Fruit fly (Drosophila melanogaster) whole organism, prepupa: ENCODE data around the gene Eip75B.

Source experiments
- Blimp-1 ChIP-seq: fragments of 200-800 bp; sonication (Bioruptor generic); optimal IDR thresholded peaks from 3 replicates; lab custom pipeline; 2017; ENCODE audit warnings: missing biosample characterization, missing genetic modification characterization, mild to moderate bottlenecking, moderate library complexity, missing genetic modification reagents
- CG10669 ChIP-seq: fragments of 200-800 bp; sonication (Bioruptor generic); optimal IDR thresholded peaks from 3 replicates; lab custom pipeline; 2018; ENCODE audit warnings: missing biosample characterization, mild to moderate bottlenecking, missing genetic modification characterization, moderate library complexity
- CG11294 ChIP-seq: fragments of 200-800 bp; sonication (Bioruptor generic); IDR thresholded peaks from 2 replicates; pipeline ENCODE4 v1.3.6; 2022; ENCODE audit warnings: missing biosample characterization, missing genetic modification characterization
- CG11762 ChIP-seq: fragments of 200-800 bp; sonication (Bioruptor generic); optimal IDR thresholded peaks from 3 replicates; lab custom pipeline; 2016; ENCODE audit warnings: missing biosample characterization, missing genetic modification characterization; ENCODE audit not compliant: insufficient read depth
- CG11902 ChIP-seq: fragments of 200-800 bp; sonication (Bioruptor generic); optimal IDR thresholded peaks from 3 replicates; lab custom pipeline; 2016; ENCODE audit warnings: missing biosample characterization, missing genetic modification characterization
- CG15336 ChIP-seq: fragments of 200-800 bp; sonication (Bioruptor generic); IDR thresholded peaks from 2 replicates; pipeline ENCODE4 v1.3.6; 2022; ENCODE audit warnings: missing biosample characterization, missing genetic modification characterization
- CG16779 ChIP-seq: fragments of 200-800 bp; sonication (Bioruptor generic); optimal IDR thresholded peaks from 3 replicates; lab custom pipeline; 2017; ENCODE audit warnings: missing biosample characterization, mild to moderate bottlenecking, missing genetic modification characterization
- CG3032 ChIP-seq: fragments of 200-800 bp; optimal IDR thresholded peaks from 2 replicates; lab custom pipeline; 2019; ENCODE audit warnings: missing biosample characterization, mild to moderate bottlenecking, missing genetic modification characterization, moderate library complexity
- CG31627 ChIP-seq: fragments of 200-800 bp; sonication (Bioruptor generic); optimal IDR thresholded peaks from 3 replicates; lab custom pipeline; 2016; ENCODE audit warnings: missing biosample characterization, missing genetic modification characterization
- CG32006 ChIP-seq: fragments of 200-800 bp; sonication (Bioruptor generic); optimal IDR thresholded peaks from 3 replicates; lab custom pipeline; 2017; ENCODE audit warnings: missing biosample characterization, mild to moderate bottlenecking, missing genetic modification characterization
- CG34406 ChIP-seq: fragments of 200-800 bp; sonication (Bioruptor generic); optimal IDR thresholded peaks from 3 replicates; lab custom pipeline; 2016; ENCODE audit warnings: missing biosample characterization, missing genetic modification characterization
- CG3919 ChIP-seq: fragments of 200-800 bp; sonication (Bioruptor generic); optimal IDR thresholded peaks from 3 replicates; lab custom pipeline; 2016; ENCODE audit warnings: missing biosample characterization, missing genetic modification characterization
- CG4318 ChIP-seq: fragments of 200-800 bp; sonication (Bioruptor generic); optimal IDR thresholded peaks from 3 replicates; lab custom pipeline; 2017; ENCODE audit warnings: missing biosample characterization, mild to moderate bottlenecking, missing genetic modification characterization
- CG6163 ChIP-seq: fragments of 200-800 bp; sonication (Bioruptor generic); IDR thresholded peaks from 3 replicates; pipeline ENCODE4 v1.3.6; 2022; ENCODE audit warnings: missing biosample characterization, missing genetic modification characterization
- CG6276 ChIP-seq: fragments of 200-800 bp; sonication (Bioruptor generic); optimal IDR thresholded peaks from 2 replicates; lab custom pipeline; 2017; ENCODE audit warnings: missing biosample characterization, mild to moderate bottlenecking, missing genetic modification characterization
- CG6792 ChIP-seq: fragments of 200-800 bp; sonication (Bioruptor generic); optimal IDR thresholded peaks from 3 replicates; lab custom pipeline; 2016; ENCODE audit warnings: missing biosample characterization, missing genetic modification characterization
- CG6854 ChIP-seq: fragments of 200-800 bp; sonication (Bioruptor generic); optimal IDR thresholded peaks from 2 replicates; lab custom pipeline; 2017; ENCODE audit warnings: missing biosample characterization, mild to moderate bottlenecking, missing genetic modification characterization
- CG8119 ChIP-seq: fragments of 200-800 bp; sonication (Bioruptor generic); IDR thresholded peaks from 3 replicates; pipeline ENCODE4 v1.3.6; 2022; ENCODE audit warnings: missing biosample characterization, missing genetic modification characterization
- CG8319 ChIP-seq: fragments of 200-800 bp; sonication (Bioruptor generic); optimal IDR thresholded peaks from 3 replicates; lab custom pipeline; 2016; ENCODE audit warnings: missing biosample characterization, missing genetic modification characterization
- CG8632 ChIP-seq: fragments of 200-800 bp; sonication (Bioruptor generic); optimal IDR thresholded peaks from 3 replicates; lab custom pipeline; 2016; ENCODE audit warnings: missing biosample characterization, missing genetic modification characterization
- CG9139 ChIP-seq: fragments of 200-800 bp; sonication (Bioruptor generic); optimal IDR thresholded peaks from 3 replicates; lab custom pipeline; 2017; ENCODE audit warnings: missing biosample characterization, mild to moderate bottlenecking, missing genetic modification characterization
- Eip78C ChIP-seq: fragments of 200-800 bp; sonication (Bioruptor generic); peaks from one replicate; lab custom pipeline; 2016; ENCODE audit warnings: missing biosample characterization, missing genetic modification characterization
- Eip93F ChIP-seq: fragments of 200-800 bp; sonication (Bioruptor generic); optimal IDR thresholded peaks from 2 replicates; lab custom pipeline; 2016; ENCODE audit warnings: missing biosample characterization, mild to moderate bottlenecking, missing genetic modification characterization
- Ets21C ChIP-seq: fragments of 200-800 bp; sonication (Bioruptor generic); optimal IDR thresholded peaks from 3 replicates; lab custom pipeline; 2016; ENCODE audit warnings: missing biosample characterization, missing genetic modification characterization
- Gug ChIP-seq: fragments of 200-800 bp; sonication (Bioruptor generic); IDR thresholded peaks from 2 replicates; pipeline ENCODE4 v1.3.6; 2022; ENCODE audit warnings: missing biosample characterization, missing genetic modification characterization
- Hr4 ChIP-seq: fragments of 200-800 bp; sonication (Bioruptor generic); optimal IDR thresholded peaks from 3 replicates; lab custom pipeline; 2016; ENCODE audit warnings: missing biosample characterization, missing genetic modification characterization
- Lpt ChIP-seq: fragments of 200-800 bp; sonication (Bioruptor generic); optimal IDR thresholded peaks from 3 replicates; lab custom pipeline; 2016; ENCODE audit warnings: missing biosample characterization, missing genetic modification characterization
- Met ChIP-seq: fragments of 200-800 bp; sonication (Bioruptor generic); optimal IDR thresholded peaks from 3 replicates; lab custom pipeline; 2016; ENCODE audit warnings: missing biosample characterization, missing genetic modification characterization
- OdsH ChIP-seq: fragments of 200-800 bp; sonication (Bioruptor generic); optimal IDR thresholded peaks from 3 replicates; lab custom pipeline; 2016; ENCODE audit warnings: missing biosample characterization, missing genetic modification characterization
- Sox14 ChIP-seq: fragments of 200-800 bp; sonication (Bioruptor generic); optimal IDR thresholded peaks from 3 replicates; lab custom pipeline; 2016; ENCODE audit warnings: missing biosample characterization, missing genetic modification characterization
- acj6 ChIP-seq: fragments of 200-800 bp; sonication (Bioruptor generic); optimal IDR thresholded peaks from 3 replicates; lab custom pipeline; 2016; ENCODE audit warnings: missing biosample characterization, missing genetic modification characterization
- cyc ChIP-seq: fragments of 200-800 bp; sonication (Bioruptor generic); optimal IDR thresholded peaks from 3 replicates; lab custom pipeline; 2016; ENCODE audit warnings: missing biosample characterization, missing genetic modification characterization
- dac ChIP-seq: fragments of 200-800 bp; sonication (Bioruptor generic); optimal IDR thresholded peaks from 2 replicates; lab custom pipeline; 2017; ENCODE audit warnings: missing biosample characterization, mild to moderate bottlenecking, missing genetic modification characterization
- dsx ChIP-seq: fragments of 200-800 bp; optimal IDR thresholded peaks from 3 replicates; lab custom pipeline; 2019; ENCODE audit warnings: missing biosample characterization, mild to moderate bottlenecking, missing genetic modification characterization, moderate library complexity; ENCODE audit not compliant: poor library complexity, severe bottlenecking
- eg ChIP-seq: fragments of 200-800 bp; sonication (Bioruptor generic); IDR thresholded peaks from 3 replicates; pipeline ENCODE4 v1.3.6; 2022; ENCODE audit warnings: missing biosample characterization, missing genetic modification characterization
- esn ChIP-seq: fragments of 200-800 bp; sonication (Bioruptor generic); optimal IDR thresholded peaks from 2 replicates; lab custom pipeline; 2016; ENCODE audit warnings: missing biosample characterization, mild to moderate bottlenecking, missing genetic modification characterization, moderate library complexity
- fd59A ChIP-seq: fragments of 200-800 bp; sonication (Bioruptor generic); optimal IDR thresholded peaks from 2 replicates; lab custom pipeline; 2017; ENCODE audit warnings: missing biosample characterization, mild to moderate bottlenecking, missing genetic modification characterization, missing genetic modification reagents
- fd85E ChIP-seq: fragments of 200-800 bp; sonication (Bioruptor generic); optimal IDR thresholded peaks from 3 replicates; lab custom pipeline; 2016; ENCODE audit warnings: missing biosample characterization, missing genetic modification characterization
- lz ChIP-seq: fragments of 200-800 bp; sonication (Bioruptor generic); optimal IDR thresholded peaks from 3 replicates; lab custom pipeline; 2016; ENCODE audit warnings: missing biosample characterization, missing genetic modification characterization
- pdm3 ChIP-seq: fragments of 200-800 bp; sonication (Bioruptor generic); optimal IDR thresholded peaks from 3 replicates; lab custom pipeline; 2016; ENCODE audit warnings: missing biosample characterization, missing genetic modification characterization
- salr ChIP-seq, 2 experiments: fragments of 200-800 bp; sonication (Bioruptor generic); optimal IDR thresholded peaks; 3 replicates each; lab custom pipeline; 2016 to 2018; ENCODE audit warnings: missing biosample characterization in 2 of 2, missing genetic modification characterization in 2 of 2, mild to moderate bottlenecking in 1 of 2
- spab ChIP-seq: fragments of 200-800 bp; sonication (Bioruptor generic); optimal IDR thresholded peaks from 2 replicates; lab custom pipeline; 2017; ENCODE audit warnings: missing biosample characterization, mild to moderate bottlenecking, missing genetic modification characterization, missing genetic modification reagents
- ss ChIP-seq, 2 experiments: fragments of 200-800 bp; sonication (Bioruptor generic); optimal IDR thresholded peaks; 2 replicates in 1 of 2; 3 replicates in 1 of 2; lab custom pipeline; 2017 to 2018; ENCODE audit warnings: mild to moderate bottlenecking in 2 of 2, missing biosample characterization in 2 of 2, missing genetic modification characterization in 2 of 2, moderate library complexity in 1 of 2
- vri ChIP-seq: fragments of 200-800 bp; sonication (Bioruptor generic); optimal IDR thresholded peaks from 3 replicates; lab custom pipeline; 2016; ENCODE audit warnings: missing biosample characterization, mild to moderate bottlenecking, missing genetic modification characterization

Eip75B gene

dm6 chr3L:17988155-17988877 is 76.2 kb downstream of the Eip75B start (continued):
- TF ChIP-seq Met (GFP tag; lab: Kevin White, UChicago) (peak; percentile 60), fd59A (no peak), CG6792 (peak; percentile 21), CG3919 (GFP tag; lab: Kevin White, UChicago) (peak; percentile 68), Sox14 (GFP tag; lab: Kevin White, UChicago) (peak; percentile 51), ss (GFP tag; optimal IDR thresholded peaks at IDR 0.05; lab: Kevin White, UChicago) (no peak), fd85E (GFP tag; lab: Kevin White, UChicago) (no peak), esn (GFP tag; lab: Kevin White, UChicago) (peak; percentile 67)

- TF ChIP-seq CG6163 = 0 out of 3 replicates have a peak, but pooled peaks have one; percentile 26
- peak; percentile 51 for TF ChIP-seq Eip78C
- no peak for TF ChIP-seq CG11762
- no peak for TF ChIP-seq Ets21C (GFP tag; lab: Kevin White, UChicago)
- no peak for TF ChIP-seq CG31627 (GFP tag; lab: Kevin White, UChicago)
- no peak for TF ChIP-seq Eip93F
- peak; percentile 53; the same call in 2 of the 3 replicates for TF ChIP-seq CG8119 (GFP tag; lab: Robert Waterston, UW)
- 0 out of 3 replicates have a peak, but pooled peaks have one; percentile 22 for TF ChIP-seq eg
- peak; percentile 5 for TF ChIP-seq CG32006 (GFP tag; lab: Kevin White, UChicago)
- peak; percentile 33 for TF ChIP-seq CG3919 (GFP tag; lab: Kevin White, UChicago)
- peak; percentile 26 for TF ChIP-seq CG6276 (GFP tag; lab: Kevin White, UChicago)
- peak; percentile 86 for TF ChIP-seq Lpt (GFP tag; lab: Kevin White, UChicago)
- peak; percentile 21; the same call in 1 of the 2 replicates for TF ChIP-seq Gug (GFP tag; lab: Robert Waterston, UW)
- TF ChIP-seq salr (GFP tag; optimal IDR thresholded peaks at IDR 0.05; lab: Kevin White, UChicago) = no peak
- TF ChIP-seq, all 60 proteins: peak for 9
Observed at dm6 chr3L:17986411-17986826, 78.1 kb downstream of the Eip75B start.

dm6 chr3L:17985110-17985509 is 79.4 kb downstream of the Eip75B start:
- TF ChIP-seq eg (peak; percentile 60; the same call in 2 of the 3 replicates), CG6854 (GFP tag; lab: Kevin White, UChicago) (peak; percentile 73), salr (GFP tag; optimal IDR thresholded peaks at IDR 0.05; lab: Kevin White, UChicago) (no peak), OdsH (GFP tag; lab: Kevin White, UChicago) (no peak), CG11902 (GFP tag; lab: Kevin White, UChicago) (no peak), CG16779 (tag; lab: Kevin White, UChicago) (no peak), acj6 (no peak), CG3919 (GFP tag; lab: Kevin White, UChicago) (no peak), CG8632 (GFP tag; lab: Kevin White, UChicago) (no peak), Hr4 (no peak), spab (GFP tag; lab: Kevin White, UChicago) (no peak), CG34406 (GFP tag; lab: Kevin White, UChicago) (no peak), CG32006 (GFP tag; lab: Kevin White, UChicago) (no peak), CG10669 (no peak), CG15336 (GFP tag; lab: Robert Waterston, UW) (peak; percentile 51; the same call in 1 of the 2 replicates), lz (GFP tag; lab: Kevin White, UChicago) (no peak), CG3032 (tag; lab: Kevin White, UChicago) (no peak), CG4318 (GFP tag; lab: Kevin White, UChicago) (no peak), Blimp-1 (GFP tag; lab: Kevin White, UChicago) (peak; percentile 16), dac (GFP tag; lab: Kevin White, UChicago) (no peak), CG6163 (peak; percentile 38; the same call in 1 of the 3 replicates), fd59A (no peak), CG6276 (GFP tag; lab: Kevin White, UChicago) (peak; percentile 57), CG11294 (no peak), esn (GFP tag; lab: Kevin White, UChicago) (no peak), cyc (GFP tag; lab: Kevin White, UChicago) (no peak), CG11762 (no peak), pdm3 (GFP tag; lab: Kevin White, UChicago) (peak; percentile 3), CG8119 (GFP tag; lab: Robert Waterston, UW) (peak; percentile 48; the same call in 2 of the 3 replicates), vri (GFP tag; lab: Kevin White, UChicago) (no peak), Met (GFP tag; lab: Kevin White, UChicago) (no peak), dsx (GFP tag; lab: Kevin White, UChicago) (no peak), CG9139 (no peak), CG8319 (GFP tag; lab: Kevin White, UChicago) (no peak), CG6792 (no peak)
